Worm (Caenorhabditis elegans): ENCODE measurements around the gene srt-42.

srt-42 gene

ce11 chrV:1857840-1858239 is 50.6 kb downstream of the srt-42 start:
- TF ChIP-seq ceh-36 (tag; optimal IDR thresholded peaks at IDR 0.05) (no peak), F13C5.2 (tag; optimal IDR thresholded peaks at IDR 0.05) (no peak), hmbx-1 (tag; optimal IDR thresholded peaks at IDR 0.05) (no peak), sea-1 (GFP tag; conservative IDR thresholded peaks at IDR 0.05) (no peak), scrt-1 (GFP tag; IDR thresholded peaks at IDR 0.05) (no peak), pes-1 (GFP tag; IDR thresholded peaks at IDR 0.05) (no peak), B0310.2 (tag; optimal IDR thresholded peaks at IDR 0.05) (no peak), tra-4 (tag; optimal IDR thresholded peaks at IDR 0.05) (no peak), ceh-13 (GFP tag; optimal IDR thresholded peaks at IDR 0.05) (no peak), tbx-37 (GFP tag; conservative IDR thresholded peaks at IDR 0.05) (no peak), hmg-4 (GFP tag; optimal IDR thresholded peaks at IDR 0.05) (no peak), tbx-11 (GFP tag; IDR thresholded peaks at IDR 0.05) (no peak), ama-1 (optimal IDR thresholded peaks at IDR 0.05) (no peak), ets-7 (tag; optimal IDR thresholded peaks at IDR 0.05) (no peak), aly-1 (tag; optimal IDR thresholded peaks at IDR 0.05) (no peak), flt-1 (GFP tag; IDR thresholded peaks at IDR 0.05) (no peak), hnd-1 (tag; optimal IDR thresholded peaks at IDR 0.05) (no peak)

All from whole organism, early embryonic.